Fruit fly (Drosophila melanogaster) S2 (cell line): ENCODE results near the gene CG7379.

Source experiments
- CG8478 ChIP-seq: fragments of >200 bp; optimal IDR thresholded peaks from 2 replicates; lab custom pipeline; 2018
- CTCF ChIP-seq, 2 experiments: fragments of >200 bp; optimal IDR thresholded peaks; 2 replicates each; lab custom pipeline; 2018

- TF ChIP-seq CTCF (optimal IDR thresholded peaks at IDR 0.05; lab: Kevin White, UChicago) (no peak), CG8478 (lab: Kevin White, UChicago) (no peak)
Observed at dm6 chr3R:17810951-17811706, 13.0 kb upstream of the CG7379 start, which contains the start of the genes Alg1 and tinc.
